Fruit fly (Drosophila melanogaster): Measurements from ENCODE around the gene Snmp1.

Snmp1 gene

dm6 chr3R:21205680-21206326 is 37.8 kb upstream of the Snmp1 start (continued):
- TF ChIP-seq Lim3 (GFP tag; IDR thresholded peaks at IDR 0.05) (no peak), CG11398 (GFP tag; optimal IDR thresholded peaks at IDR 0.05) (no peak), Vsx1 (GFP tag; optimal IDR thresholded peaks at IDR 0.05) (peak; percentile 13), sna (GFP tag; IDR thresholded peaks at IDR 0.05; ENCODE audit: partially characterized antibody) (no peak), Camta (GFP tag; optimal IDR thresholded peaks at IDR 0.05) (no peak), CG17568 (GFP tag; optimal IDR thresholded peaks at IDR 0.05) (no peak), CG7987 (GFP tag; optimal IDR thresholded peaks at IDR 0.05) (no peak), HLH54F (GFP tag; optimal IDR thresholded peaks at IDR 0.05) (no peak), sug (tag; optimal IDR thresholded peaks at IDR 0.05) (no peak), ERR (GFP tag; optimal IDR thresholded peaks at IDR 0.05) (no peak), CG34224 (GFP tag; IDR thresholded peaks at IDR 0.05; ENCODE audit: partially characterized antibody) (no peak), CG1832 (GFP tag; optimal IDR thresholded peaks at IDR 0.05) (no peak), CG12236 (GFP tag; optimal IDR thresholded peaks at IDR 0.05) (no peak), H15 (GFP tag; IDR thresholded peaks at IDR 0.05) (peak; percentile 50; the same call in 1 of the 3 replicates), dmrt99B (tag; optimal IDR thresholded peaks at IDR 0.05) (peak; percentile 54), dysf (GFP tag; IDR thresholded peaks at IDR 0.05) (peak; percentile 46; the same call in 1 of the 3 replicates), Adf1 (GFP tag; IDR thresholded peaks at IDR 0.05) (peak; percentile 45), bbx (GFP tag; IDR thresholded peaks at IDR 0.05; ENCODE audit: partially characterized antibody) (no peak), fru (optimal IDR thresholded peaks at IDR 0.05) (no peak), CG12104 (GFP tag; optimal IDR thresholded peaks at IDR 0.05) (peak; percentile 19), Ssrp (tag; optimal IDR thresholded peaks at IDR 0.05) (peak; percentile 46), CG30431 (GFP tag; optimal IDR thresholded peaks at IDR 0.05) (no peak), vvl (GFP tag; IDR thresholded peaks at IDR 0.05) (peak; percentile 40; the same call in 1 of the 2 replicates), esg (GFP tag; conservative IDR thresholded peaks at IDR 0.05) (no peak; the same call in 1 of the 2 replicates), bab2 (GFP tag; optimal IDR thresholded peaks at IDR 0.05) (no peak), corto (GFP tag; optimal IDR thresholded peaks at IDR 0.05) (no peak), CG13123 (GFP tag; optimal IDR thresholded peaks at IDR 0.05) (no peak), CG17912 (GFP tag; optimal IDR thresholded peaks at IDR 0.05) (no peak), CG11093 (GFP tag; IDR thresholded peaks at IDR 0.05) (no peak), CG15073 (GFP tag; optimal IDR thresholded peaks at IDR 0.05) (no peak), CG8290 (GFP tag; optimal IDR thresholded peaks at IDR 0.05) (no peak), CG8290 (tag; optimal IDR thresholded peaks at IDR 0.05) (no peak), Usf (GFP tag; optimal IDR thresholded peaks at IDR 0.05) (no peak), Bgb (GFP tag; IDR thresholded peaks at IDR 0.05; ENCODE audit: partially characterized antibody) (no peak), tx (GFP tag; optimal IDR thresholded peaks at IDR 0.05) (no peak), CG16863 (GFP tag; optimal IDR thresholded peaks at IDR 0.05) (no peak), CG15696 (tag; optimal IDR thresholded peaks at IDR 0.05) (no peak), CG3407 (GFP tag; optimal IDR thresholded peaks at IDR 0.05) (peak; percentile 3), CG14965 (GFP tag; optimal IDR thresholded peaks at IDR 0.05; ENCODE audit: borderline replicate concordance) (no peak), unc-4 (GFP tag; IDR thresholded peaks at IDR 0.05; ENCODE audit: partially characterized antibody) (no peak), CG7357 (GFP tag; IDR thresholded peaks at IDR 0.05) (peak; percentile 21; the same call in 1 of the 3 replicates), ssp (GFP tag; IDR thresholded peaks at IDR 0.05) (peak; percentile 48; the same call in 1 of the 2 replicates), Hand (GFP tag; optimal IDR thresholded peaks at IDR 0.05) (no peak), Myb (GFP tag; optimal IDR thresholded peaks at IDR 0.05) (no peak), CG15269 (tag; optimal IDR thresholded peaks at IDR 0.05) (no peak), CG4707 (GFP tag; optimal IDR thresholded peaks at IDR 0.05) (peak; percentile 19), CG14050 (GFP tag; IDR thresholded peaks at IDR 0.05) (no peak), CG4424 (GFP tag; optimal IDR thresholded peaks at IDR 0.05) (peak; percentile 64), pho (GFP tag; optimal IDR thresholded peaks at IDR 0.05) (no peak), CG11723 (GFP tag; optimal IDR thresholded peaks at IDR 0.05) (no peak), CG4328 (GFP tag; optimal IDR thresholded peaks at IDR 0.05) (no peak)
